Worm (Caenorhabditis elegans) whole organism, mixed stage, embryonic: Measurements from ENCODE around the gene K01A2.6.

Experiments used
- M03D4.4 ChIP-seq: sonication (generic microtip); optimal IDR thresholded peaks from 2 replicates; lab custom pipeline; 2017; ENCODE audit warnings: mild to moderate bottlenecking, missing genetic modification characterization, missing compliant biosample characterization
- bed-3 ChIP-seq: fragments of 200-800 bp; sonication (Bioruptor generic); optimal IDR thresholded peaks from 3 replicates; lab custom pipeline; 2018; ENCODE audit warnings: mild to moderate bottlenecking, missing genetic modification characterization, moderate library complexity, missing compliant biosample characterization
- blmp-1 ChIP-seq: fragments of 150-350 bp; optimal IDR thresholded peaks from 2 replicates; lab custom pipeline; 2014; ENCODE audit warnings: missing biosample characterization, missing genetic modification characterization
- ceh-39 ChIP-seq: fragments of 150-350 bp; optimal IDR thresholded peaks from 2 replicates; lab custom pipeline; 2014; ENCODE audit warnings: missing biosample characterization, missing genetic modification characterization
- ceh-43 ChIP-seq: fragments of 200-800 bp; sonication (Bioruptor generic); optimal IDR thresholded peaks from 2 replicates; lab custom pipeline; 2018; ENCODE audit warnings: mild to moderate bottlenecking, missing genetic modification characterization, moderate library complexity, missing compliant biosample characterization
- ces-1 ChIP-seq: fragments of 150-350 bp; optimal IDR thresholded peaks from 2 replicates; lab custom pipeline; 2014; ENCODE audit warnings: missing biosample characterization, missing genetic modification reagents, missing genetic modification characterization
- cnd-1 ChIP-seq: fragments of 200-800 bp; sonication (Bioruptor generic); optimal IDR thresholded peaks from 2 replicates; lab custom pipeline; 2018; ENCODE audit warnings: mild to moderate bottlenecking, missing genetic modification characterization, missing compliant biosample characterization
- drap-1 ChIP-seq: fragments of 200-800 bp; sonication (Bioruptor generic); optimal IDR thresholded peaks from 3 replicates; lab custom pipeline; 2018; ENCODE audit warnings: mild to moderate bottlenecking, missing genetic modification characterization, missing compliant biosample characterization
- elt-1 ChIP-seq: sonication (generic microtip); optimal IDR thresholded peaks from 2 replicates; lab custom pipeline; 2017; ENCODE audit warnings: missing genetic modification characterization, mild to moderate bottlenecking, missing compliant biosample characterization, antibody characterized with exemption, moderate library complexity, borderline replicate concordance; ENCODE audit not compliant: insufficient read depth
- elt-3 ChIP-seq: fragments of 150-350 bp; optimal IDR thresholded peaks from 2 replicates; lab custom pipeline; 2014; ENCODE audit warnings: missing biosample characterization, missing genetic modification characterization
- flh-1 ChIP-seq: fragments of 200-800 bp; sonication (Bioruptor generic); optimal IDR thresholded peaks from 2 replicates; lab custom pipeline; 2018; ENCODE audit warnings: mild to moderate bottlenecking, missing genetic modification characterization, moderate library complexity, missing compliant biosample characterization
- ham-2 ChIP-seq: fragments of 200-800 bp; sonication (Bioruptor generic); optimal IDR thresholded peaks from 2 replicates; lab custom pipeline; 2018; ENCODE audit warnings: mild to moderate bottlenecking, missing genetic modification characterization, missing compliant biosample characterization
- hlh-1 ChIP-seq: fragments of 150-350 bp; optimal IDR thresholded peaks from 2 replicates; lab custom pipeline; 2014; ENCODE audit warnings: missing biosample characterization, missing genetic modification reagents, missing genetic modification characterization
- lin-32 ChIP-seq: fragments of 200-800 bp; sonication (Bioruptor generic); optimal IDR thresholded peaks from 2 replicates; lab custom pipeline; 2018; ENCODE audit warnings: mild to moderate bottlenecking, missing genetic modification characterization, missing compliant biosample characterization
- lsy-2 ChIP-seq: fragments of 150-350 bp; optimal IDR thresholded peaks from 2 replicates; lab custom pipeline; 2014; ENCODE audit warnings: missing biosample characterization, missing genetic modification characterization
- mep-1 ChIP-seq: fragments of 150-350 bp; optimal IDR thresholded peaks from 2 replicates; lab custom pipeline; 2017; ENCODE audit warnings: missing biosample characterization, missing genetic modification reagents, missing genetic modification characterization, inconsistent platforms
- mls-2 ChIP-seq: sonication (generic microtip); optimal IDR thresholded peaks from 2 replicates; lab custom pipeline; 2016; ENCODE audit warnings: mild to moderate bottlenecking, missing genetic modification characterization, moderate library complexity, missing compliant biosample characterization
- nhr-2 ChIP-seq: fragments of 150-350 bp; optimal IDR thresholded peaks from 2 replicates; lab custom pipeline; 2014; ENCODE audit warnings: missing biosample characterization, missing genetic modification characterization
- nhr-237 ChIP-seq: fragments of 150-350 bp; optimal IDR thresholded peaks from 2 replicates; lab custom pipeline; 2014; ENCODE audit warnings: missing biosample characterization, missing genetic modification characterization
- nhr-28 ChIP-seq: fragments of 150-350 bp; optimal IDR thresholded peaks from 2 replicates; lab custom pipeline; 2014; ENCODE audit warnings: missing biosample characterization, missing genetic modification characterization
- nhr-76 ChIP-seq: sonication (generic microtip); optimal IDR thresholded peaks from 2 replicates; lab custom pipeline; 2017; ENCODE audit warnings: missing biosample characterization, missing genetic modification characterization
- pha-4 ChIP-seq: fragments of 150-350 bp; optimal IDR thresholded peaks from 2 replicates; lab custom pipeline; 2018; ENCODE audit warnings: missing biosample characterization, missing genetic modification reagents, missing genetic modification characterization
- snpc-4 ChIP-seq: fragments of 150-350 bp; optimal IDR thresholded peaks from 2 replicates; lab custom pipeline; 2014; ENCODE audit warnings: missing biosample characterization, missing genetic modification characterization
- sptf-1 ChIP-seq: sonication (generic microtip); optimal IDR thresholded peaks from 2 replicates; lab custom pipeline; 2017; ENCODE audit warnings: mild to moderate bottlenecking, missing genetic modification characterization, moderate library complexity, missing compliant biosample characterization
- tbx-8 ChIP-seq: fragments of 200-800 bp; sonication (Bioruptor generic); optimal IDR thresholded peaks from 2 replicates; lab custom pipeline; 2018; ENCODE audit warnings: mild to moderate bottlenecking, missing genetic modification characterization, moderate library complexity, missing compliant biosample characterization
- unc-120 ChIP-seq: sonication (generic microtip); optimal IDR thresholded peaks from 2 replicates; lab custom pipeline; 2017; ENCODE audit warnings: missing genetic modification characterization, missing compliant biosample characterization; ENCODE audit not compliant: poor library complexity, severe bottlenecking
- unc-39 ChIP-seq: fragments of 150-350 bp; optimal IDR thresholded peaks from 2 replicates; lab custom pipeline; 2014; ENCODE audit warnings: missing biosample characterization, missing genetic modification characterization
- zip-8 ChIP-seq: fragments of 150-350 bp; optimal IDR thresholded peaks from 2 replicates; lab custom pipeline; 2014; ENCODE audit warnings: missing biosample characterization, missing genetic modification characterization
- ztf-11 ChIP-seq: fragments of 150-350 bp; optimal IDR thresholded peaks from 2 replicates; lab custom pipeline; 2014; ENCODE audit warnings: missing biosample characterization, missing genetic modification characterization

Gene K01A2.6

ce11 chrII:323048-323776, 23.4 kb downstream of the K01A2.6 start, which contains the start of gene K01A2.10:
K01A2.10 (minus strand) TSS chrII:323098.
- no peak for TF ChIP-seq unc-120
- TF ChIP-seq hlh-1 (tag; lab: Kevin White, UChicago) = peak; percentile 26
- peak; percentile 15 for TF ChIP-seq sptf-1
- no peak for TF ChIP-seq elt-1 (tag; lab: Kevin White, UChicago)
- TF ChIP-seq mep-1 (tag; lab: Kevin White, UChicago) = peak; percentile 1
- TF ChIP-seq blmp-1 (tag; lab: Kevin White, UChicago) = no peak

DNA sequence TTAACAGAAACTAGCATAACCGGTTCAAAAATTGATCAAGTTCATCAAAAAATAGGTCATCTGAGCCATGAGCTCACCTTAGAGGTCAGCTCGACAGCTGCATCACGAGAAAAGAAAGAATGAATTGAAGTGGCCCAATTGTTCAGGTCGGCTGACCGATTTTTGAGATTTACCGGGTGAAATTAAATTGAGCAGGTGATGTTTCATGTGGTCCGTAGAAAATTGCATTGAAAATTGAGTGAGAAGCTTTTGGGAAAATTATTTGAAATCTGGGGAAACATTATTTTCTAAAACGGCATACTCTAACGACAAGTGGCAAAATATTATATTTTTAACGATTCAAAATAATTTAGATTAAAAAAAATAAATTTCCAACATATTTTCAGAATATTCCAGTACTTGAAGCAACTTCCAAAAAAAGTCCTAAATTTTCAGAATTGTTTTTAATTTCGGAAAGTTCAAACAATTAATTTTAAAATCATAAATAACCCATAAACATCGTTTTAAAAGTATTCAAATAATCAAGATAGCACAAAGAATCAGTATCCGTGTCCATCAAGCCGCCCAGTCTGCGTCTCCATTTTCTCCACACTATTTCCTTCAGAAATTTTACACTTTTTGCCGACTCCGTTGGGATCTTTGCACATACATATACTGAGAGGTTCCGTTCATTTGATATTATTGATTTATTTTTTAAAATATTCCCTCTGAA, 26.0 kb downstream of the K01A2.6 start, which contains the start of gene sgcb-1:
TSS of gene sgcb-1 (plus strand) at position 662 of the 712 bp plus-strand sequence.
- no peak for TF ChIP-seq unc-120
- TF ChIP-seq nhr-237 (tag; lab: Kevin White, UChicago) = no peak
- no peak for TF ChIP-seq M03D4.4 (tag; lab: Kevin White, UChicago)
- no peak for TF ChIP-seq cnd-1 (tag; lab: Kevin White, UChicago)
- no peak for TF ChIP-seq lsy-2 (tag; lab: Kevin White, UChicago)
- no peak for TF ChIP-seq zip-8
- no peak for TF ChIP-seq bed-3
- no peak for TF ChIP-seq ztf-11 (tag; lab: Kevin White, UChicago)
- TF ChIP-seq mep-1 (tag; lab: Kevin White, UChicago) = no peak
- TF ChIP-seq unc-39 = no peak
- TF ChIP-seq ceh-39 (tag; lab: Kevin White, UChicago) = no peak
- no peak for TF ChIP-seq ham-2 (GFP tag; lab: Kevin White, UChicago)
- TF ChIP-seq ces-1 (GFP tag; lab: Kevin White, UChicago) = no peak
- TF ChIP-seq drap-1 = no peak
- no peak for TF ChIP-seq snpc-4

DNA sequence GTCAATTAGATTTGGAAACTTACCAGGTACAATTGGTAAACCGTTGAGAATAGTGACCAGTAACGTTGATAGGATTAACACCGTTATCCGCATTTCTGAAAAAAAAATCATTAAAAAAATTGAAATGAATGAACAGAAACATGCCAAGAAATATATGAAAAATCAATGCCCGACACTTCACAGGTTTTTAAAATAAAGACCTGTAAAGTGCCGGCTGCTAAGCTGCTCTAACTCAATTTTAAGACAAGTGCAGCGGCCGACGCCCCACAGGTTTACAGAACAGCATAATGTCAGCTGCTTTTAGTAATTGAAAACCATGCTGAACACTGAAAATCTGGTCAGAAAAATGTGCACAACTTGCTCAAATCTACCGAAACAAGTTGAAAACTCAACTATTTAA, 32.6 kb downstream of the K01A2.6 start, which contains the start of gene cbn-1:
TSS of gene cbn-1 (minus strand) at position 101 of the 400 bp plus-strand sequence.
- TF ChIP-seq ceh-43 (GFP tag; lab: Kevin White, UChicago) (no peak), elt-1 (tag; lab: Kevin White, UChicago) (no peak), tbx-8 (GFP tag; lab: Kevin White, UChicago) (no peak), snpc-4 (no peak), mep-1 (tag; lab: Kevin White, UChicago) (no peak), ham-2 (GFP tag; lab: Kevin White, UChicago) (no peak), mls-2 (tag; lab: Kevin White, UChicago) (no peak), elt-3 (tag; lab: Kevin White, UChicago) (no peak), ceh-39 (tag; lab: Kevin White, UChicago) (no peak), nhr-2 (tag; lab: Kevin White, UChicago) (no peak)
- TF ChIP-seq, all 35 proteins: peak for 0

DNA sequence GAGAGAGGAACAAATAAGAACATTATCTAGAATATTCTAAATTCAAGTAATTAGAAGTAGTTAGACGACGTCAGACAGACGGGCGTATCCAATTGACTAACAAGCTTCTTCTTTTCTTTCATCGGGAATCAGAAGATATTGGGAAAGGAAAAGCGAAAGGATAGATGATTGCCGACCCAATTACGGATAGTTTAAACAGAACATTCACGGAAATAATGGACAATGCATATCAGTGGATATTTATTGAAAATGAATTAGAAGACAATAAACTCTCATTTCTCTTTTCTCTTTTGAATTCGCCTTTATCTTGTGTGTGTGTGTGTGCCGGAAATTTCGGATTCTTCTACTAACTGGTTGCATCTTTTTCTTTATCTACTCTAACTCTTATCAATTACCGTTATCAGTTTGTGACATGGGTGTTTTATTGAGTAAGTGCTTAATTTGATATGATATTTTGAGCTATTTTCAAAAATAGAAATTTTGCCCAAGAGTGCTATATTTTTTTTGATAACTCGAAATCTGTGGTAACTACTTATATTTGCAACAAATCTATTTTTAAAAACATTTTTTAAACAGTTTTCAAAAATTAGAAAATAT, 34.2 kb downstream of the K01A2.6 start:
- TF ChIP-seq ceh-39 (tag; lab: Kevin White, UChicago) (no peak), blmp-1 (tag; lab: Kevin White, UChicago) (peak; percentile 90)

- no peak for TF ChIP-seq ztf-11 (tag; lab: Kevin White, UChicago)
- no peak for TF ChIP-seq nhr-76 (tag; lab: Kevin White, UChicago)
- TF ChIP-seq nhr-28 (tag; lab: Kevin White, UChicago) = no peak
- TF ChIP-seq snpc-4 = no peak
- no peak for TF ChIP-seq pha-4 (tag; lab: Kevin White, UChicago)
- no peak for TF ChIP-seq sptf-1
- TF ChIP-seq ceh-43 (GFP tag; lab: Kevin White, UChicago) = no peak
- no peak for TF ChIP-seq drap-1
- TF ChIP-seq flh-1 (GFP tag; lab: Kevin White, UChicago) = no peak
- TF ChIP-seq M03D4.4 (tag; lab: Kevin White, UChicago) = no peak
- no peak for TF ChIP-seq ham-2 (GFP tag; lab: Kevin White, UChicago)
- no peak for TF ChIP-seq elt-3 (tag; lab: Kevin White, UChicago)
- TF ChIP-seq nhr-237 (tag; lab: Kevin White, UChicago) = no peak
- TF ChIP-seq tbx-8 (GFP tag; lab: Kevin White, UChicago) = no peak
- TF ChIP-seq lin-32 (GFP tag; lab: Kevin White, UChicago) = no peak
- no peak for TF ChIP-seq elt-1 (tag; lab: Kevin White, UChicago)
- TF ChIP-seq, all 35 proteins: peak for 0
These were observed 35.0 kb downstream of the K01A2.6 start for ce11 chrII:334828-335227.
